Worm (Caenorhabditis elegans): ENCODE results near the gene Y59C2A.2.
"Not testable (repeated sequence)": the region's sequence is repeated elsewhere in the genome, so short reads cannot be mapped to it uniquely, and the experiment has no call there.

DNA sequence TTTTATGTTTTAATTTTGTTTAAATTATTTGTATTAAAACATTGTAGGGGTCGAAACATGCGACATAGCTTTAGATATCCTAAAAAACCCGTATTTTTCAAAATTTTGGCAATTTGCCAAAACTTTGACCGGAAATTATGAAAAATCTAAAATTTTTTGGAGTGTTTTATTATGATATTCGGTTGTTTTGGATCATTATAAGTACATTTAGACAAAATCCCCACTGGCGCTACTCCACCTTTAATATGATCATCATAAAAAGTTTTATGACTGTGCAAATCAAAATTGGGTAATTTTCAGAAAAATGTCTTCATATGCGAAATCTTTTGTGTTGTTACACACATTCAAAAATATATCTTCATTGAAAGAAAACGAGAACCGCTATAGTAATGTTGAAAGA is 50.2 kb downstream of the Y59C2A.2 start, which contains the start of gene math-18:
- not testable (repeated sequence) for TF ChIP-seq ceh-82 (tag; optimal IDR thresholded peaks at IDR 0.05); ama-1 (optimal IDR thresholded peaks at IDR 0.05); dmd-4 (tag; optimal IDR thresholded peaks at IDR 0.05); fos-1 (tag; optimal IDR thresholded peaks at IDR 0.05); nhr-12 (tag; optimal IDR thresholded peaks at IDR 0.05); nhr-25 (tag; optimal IDR thresholded peaks at IDR 0.05); aly-2 (tag; optimal IDR thresholded peaks at IDR 0.05); nhr-11 (tag; optimal IDR thresholded peaks at IDR 0.05); snpc-4 (tag; optimal IDR thresholded peaks at IDR 0.05); F13H6.1 (tag; optimal IDR thresholded peaks at IDR 0.05); ztf-11 (tag; optimal IDR thresholded peaks at IDR 0.05); C34F6.9 (tag; optimal IDR thresholded peaks at IDR 0.05); lsy-2 (tag; optimal IDR thresholded peaks at IDR 0.05)

All from whole organism, L2 larva.